Fruit fly (Drosophila melanogaster) whole organism, embryonic: ENCODE results near the gene CG7945.
A peak's percentile ranks its signal among the peaks of the same experiment; 100 is the strongest.

Source experiments
- Abd-B ChIP-seq: fragments of 200-800 bp; sonication (Bioruptor generic); optimal IDR thresholded peaks from 2 replicates; lab custom pipeline; 2018; ENCODE audit warnings: missing biosample characterization, mild to moderate bottlenecking, missing genetic modification characterization, moderate library complexity
- CG10274 ChIP-seq: fragments of 200-800 bp; sonication (Bioruptor generic); optimal IDR thresholded peaks from 3 replicates; lab custom pipeline; 2017; ENCODE audit warnings: missing biosample characterization, mild to moderate bottlenecking, missing genetic modification characterization
- CG11504 ChIP-seq: fragments of 200-800 bp; sonication (Bioruptor generic); optimal IDR thresholded peaks from 3 replicates; lab custom pipeline; 2019; ENCODE audit warnings: missing biosample characterization, mild to moderate bottlenecking, missing genetic modification characterization, moderate library complexity
- CG13624 ChIP-seq: fragments of 200-800 bp; sonication (Bioruptor generic); optimal IDR thresholded peaks from 2 replicates; lab custom pipeline; 2016; ENCODE audit warnings: missing biosample characterization, missing genetic modification characterization
- CG17186 ChIP-seq: fragments of 200-800 bp; sonication (Bioruptor generic); optimal IDR thresholded peaks from 3 replicates; lab custom pipeline; 2017; ENCODE audit warnings: missing biosample characterization, missing genetic modification reagents, missing genetic modification characterization
- CG17385 ChIP-seq: fragments of 200-800 bp; sonication (Bioruptor generic); optimal IDR thresholded peaks from 3 replicates; lab custom pipeline; 2018; ENCODE audit warnings: missing biosample characterization, mild to moderate bottlenecking, missing genetic modification characterization
- CG17829 ChIP-seq: fragments of 200-800 bp; optimal IDR thresholded peaks from 2 replicates; lab custom pipeline; 2019; ENCODE audit warnings: missing biosample characterization, mild to moderate bottlenecking, missing genetic modification characterization, moderate library complexity
- CG18262 ChIP-seq: fragments of 200-800 bp; optimal IDR thresholded peaks from 3 replicates; lab custom pipeline; 2019; ENCODE audit warnings: missing biosample characterization, mild to moderate bottlenecking, missing genetic modification characterization, moderate library complexity
- CG2875 ChIP-seq: fragments of 200-800 bp; sonication (Bioruptor generic); optimal IDR thresholded peaks from 2 replicates; lab custom pipeline; 2017; ENCODE audit warnings: missing biosample characterization, mild to moderate bottlenecking, missing genetic modification characterization, missing genetic modification reagents
- CG33213 ChIP-seq: fragments of 200-800 bp; sonication (Bioruptor generic); optimal IDR thresholded peaks from 3 replicates; lab custom pipeline; 2016; ENCODE audit warnings: missing biosample characterization, missing genetic modification characterization
- CG34422 ChIP-seq: fragments of 200-800 bp; sonication (Bioruptor generic); IDR thresholded peaks from 3 replicates; pipeline ENCODE4 v1.3.6; 2022; ENCODE audit warnings: missing biosample characterization, missing genetic modification characterization
- CG43689 ChIP-seq: fragments of 200-800 bp; sonication (Bioruptor generic); IDR thresholded peaks from 2 replicates; pipeline ENCODE4 v1.3.6; 2022; ENCODE audit warnings: missing biosample characterization, missing genetic modification characterization
- CG6765 ChIP-seq: fragments of 200-800 bp; sonication (Bioruptor generic); optimal IDR thresholded peaks from 3 replicates; lab custom pipeline; 2017; ENCODE audit warnings: missing biosample characterization, mild to moderate bottlenecking, missing genetic modification characterization
- CG6791 ChIP-seq: fragments of 200-800 bp; sonication (Bioruptor generic); IDR thresholded peaks from 3 replicates; pipeline ENCODE4 v1.3.6; 2022; ENCODE audit warnings: missing biosample characterization, missing genetic modification characterization; ENCODE audit not compliant: partially characterized antibody
- CG8765 ChIP-seq: fragments of 200-800 bp; sonication (Bioruptor generic); IDR thresholded peaks from 2 replicates; pipeline ENCODE4 v1.3.6; 2022; ENCODE audit warnings: missing biosample characterization, missing genetic modification characterization
- CG8924 ChIP-seq: fragments of 200-800 bp; optimal IDR thresholded peaks from 3 replicates; lab custom pipeline; 2019; ENCODE audit warnings: missing biosample characterization, mild to moderate bottlenecking, missing genetic modification characterization, moderate library complexity
- CTCF ChIP-seq: fragments of 200-800 bp; sonication (Bioruptor generic); optimal IDR thresholded peaks from 2 replicates; lab custom pipeline; 2017; ENCODE audit warnings: missing biosample characterization, mild to moderate bottlenecking, missing genetic modification characterization, moderate library complexity
- Dbx ChIP-seq: fragments of 200-800 bp; sonication (Bioruptor generic); IDR thresholded peaks from 3 replicates; pipeline ENCODE4 v1.3.6; 2022; ENCODE audit warnings: missing biosample characterization, missing genetic modification characterization
- E2f2 ChIP-seq: fragments of 200-800 bp; sonication (Bioruptor generic); IDR thresholded peaks from 2 replicates; pipeline ENCODE4 v1.3.6; 2022; ENCODE audit warnings: missing biosample characterization, missing genetic modification characterization
- Ets65A ChIP-seq: fragments of 200-800 bp; sonication (Bioruptor generic); peaks from one replicate; lab custom pipeline; 2016; ENCODE audit warnings: missing biosample characterization, missing genetic modification characterization
- Gug ChIP-seq: fragments of 200-800 bp; sonication (Bioruptor generic); IDR thresholded peaks from 4 replicates; pipeline ENCODE4 v1.3.6; 2022; ENCODE audit warnings: missing biosample characterization, missing genetic modification characterization
- Jarid2 ChIP-seq: fragments of 200-800 bp; sonication (Bioruptor generic); optimal IDR thresholded peaks from 3 replicates; lab custom pipeline; 2017; ENCODE audit warnings: mild to moderate bottlenecking, missing biosample characterization, missing genetic modification reagents, missing genetic modification characterization
- NC2α ChIP-seq: fragments of 200-800 bp; sonication (Bioruptor generic); optimal IDR thresholded peaks from 2 replicates; lab custom pipeline; 2016; ENCODE audit warnings: missing biosample characterization, missing genetic modification characterization
- Neu2 ChIP-seq: fragments of 200-800 bp; sonication (Bioruptor generic); optimal IDR thresholded peaks from 3 replicates; lab custom pipeline; 2016; ENCODE audit warnings: missing biosample characterization, missing genetic modification characterization, borderline replicate concordance
- Side ChIP-seq: fragments of 200-800 bp; sonication (Bioruptor generic); optimal IDR thresholded peaks from 2 replicates; lab custom pipeline; 2016; ENCODE audit warnings: missing biosample characterization, missing genetic modification characterization
- Six4 ChIP-seq: fragments of 200-800 bp; sonication (Bioruptor generic); optimal IDR thresholded peaks from 2 replicates; lab custom pipeline; 2016; ENCODE audit warnings: missing biosample characterization, missing genetic modification characterization
- Stat92E ChIP-seq, 3 experiments: fragments of >200 bp in 2 of 3; fragments of 200-800 bp in 1 of 3; sonication (Bioruptor generic) in 1 of 3; optimal IDR thresholded peaks; 2 replicates each; lab custom pipeline; 2017 to 2019; ENCODE audit warnings: missing biosample characterization in 3 of 3, missing genetic modification characterization in 3 of 3, mild to moderate bottlenecking in 1 of 3, moderate library complexity in 1 of 3
- YL-1 ChIP-seq: fragments of 200-800 bp; sonication (Bioruptor generic); optimal IDR thresholded peaks from 3 replicates; lab custom pipeline; 2017; ENCODE audit warnings: missing biosample characterization, mild to moderate bottlenecking, missing genetic modification characterization
- ash1 ChIP-seq: fragments of 200-800 bp; sonication (Bioruptor generic); optimal IDR thresholded peaks from 2 replicates; lab custom pipeline; 2018; ENCODE audit warnings: missing biosample characterization, mild to moderate bottlenecking, missing genetic modification characterization
- ato ChIP-seq: fragments of 200-800 bp; sonication (Bioruptor generic); IDR thresholded peaks from 2 replicates; pipeline ENCODE4 v1.3.6; 2022; ENCODE audit warnings: missing biosample characterization, missing genetic modification characterization; ENCODE audit not compliant: partially characterized antibody
- cas ChIP-seq: fragments of 200-800 bp; sonication (Bioruptor generic); IDR thresholded peaks from 2 replicates; pipeline ENCODE4 v1.3.6; 2022; ENCODE audit warnings: missing biosample characterization, missing genetic modification characterization
- crp ChIP-seq, 2 experiments: fragments of 200-800 bp; sonication (Bioruptor generic); optimal IDR thresholded peaks; 2 replicates in 1 of 2; 3 replicates in 1 of 2; lab custom pipeline; 2017; ENCODE audit warnings: missing biosample characterization in 2 of 2, missing genetic modification characterization in 2 of 2, mild to moderate bottlenecking in 1 of 2, moderate library complexity in 1 of 2
- emc ChIP-seq: fragments of 200-800 bp; sonication (Bioruptor generic); optimal IDR thresholded peaks from 2 replicates; lab custom pipeline; 2016; ENCODE audit warnings: missing biosample characterization, missing genetic modification characterization
- grn ChIP-seq: fragments of 200-800 bp; sonication (Bioruptor generic); optimal IDR thresholded peaks from 3 replicates; lab custom pipeline; 2017; ENCODE audit warnings: missing biosample characterization, missing genetic modification characterization
- hbn ChIP-seq: fragments of 200-800 bp; sonication (Bioruptor generic); IDR thresholded peaks from 2 replicates; pipeline ENCODE4 v1.3.6; 2022; ENCODE audit warnings: missing biosample characterization, missing genetic modification characterization; ENCODE audit not compliant: partially characterized antibody
- kay ChIP-seq: fragments of 200-800 bp; sonication (Bioruptor generic); optimal IDR thresholded peaks from 2 replicates; lab custom pipeline; 2016; ENCODE audit warnings: missing biosample characterization, missing genetic modification characterization
- lbe ChIP-seq: fragments of 200-800 bp; sonication (Bioruptor generic); optimal IDR thresholded peaks from 2 replicates; lab custom pipeline; 2016; ENCODE audit warnings: missing biosample characterization, mild to moderate bottlenecking, missing genetic modification characterization
- maf-S ChIP-seq: fragments of 200-800 bp; sonication (Bioruptor generic); optimal IDR thresholded peaks from 2 replicates; lab custom pipeline; 2016; ENCODE audit warnings: missing biosample characterization, missing genetic modification characterization
- nerfin-1 ChIP-seq: fragments of 200-800 bp; sonication (Bioruptor generic); optimal IDR thresholded peaks from 3 replicates; lab custom pipeline; 2019; ENCODE audit warnings: missing biosample characterization, mild to moderate bottlenecking, missing genetic modification characterization, moderate library complexity
- nerfin-2 ChIP-seq: fragments of 200-800 bp; sonication (Bioruptor generic); IDR thresholded peaks from 2 replicates; pipeline ENCODE4 v1.3.6; 2022; ENCODE audit warnings: missing biosample characterization, missing genetic modification characterization; ENCODE audit not compliant: partially characterized antibody
- pros ChIP-seq: fragments of 200-800 bp; sonication (Bioruptor generic); optimal IDR thresholded peaks from 3 replicates; lab custom pipeline; 2019; ENCODE audit warnings: missing biosample characterization, mild to moderate bottlenecking, missing genetic modification characterization, moderate library complexity
- rib ChIP-seq: fragments of 200-800 bp; sonication (Bioruptor generic); IDR thresholded peaks from 2 replicates; pipeline ENCODE4 v1.3.6; 2022; ENCODE audit warnings: missing biosample characterization, missing genetic modification characterization
- scrt ChIP-seq: fragments of 200-800 bp; sonication (Bioruptor generic); optimal IDR thresholded peaks from 2 replicates; lab custom pipeline; 2018; ENCODE audit warnings: missing biosample characterization, mild to moderate bottlenecking, missing genetic modification characterization, moderate library complexity
- seq ChIP-seq: fragments of 200-800 bp; sonication (Bioruptor generic); IDR thresholded peaks from 2 replicates; pipeline ENCODE4 v1.3.6; 2022; ENCODE audit warnings: missing biosample characterization, missing genetic modification characterization
- toy ChIP-seq: fragments of 200-800 bp; sonication (Bioruptor generic); IDR thresholded peaks from 2 replicates; pipeline ENCODE4 v1.3.6; 2022; ENCODE audit warnings: missing biosample characterization, missing genetic modification characterization
- trem ChIP-seq: fragments of 200-800 bp; optimal IDR thresholded peaks from 3 replicates; lab custom pipeline; 2019; ENCODE audit warnings: missing biosample characterization, mild to moderate bottlenecking, missing genetic modification characterization, moderate library complexity
- vnd ChIP-seq: fragments of 200-800 bp; sonication (Bioruptor generic); IDR thresholded peaks from 3 replicates; pipeline ENCODE4 v1.3.6; 2022; ENCODE audit warnings: missing biosample characterization, missing genetic modification characterization; ENCODE audit not compliant: partially characterized antibody
- wor ChIP-seq: fragments of 200-800 bp; sonication (Bioruptor generic); IDR thresholded peaks from 2 replicates; pipeline ENCODE4 v1.3.6; 2022; ENCODE audit warnings: missing biosample characterization, missing genetic modification characterization
- zen2 ChIP-seq: fragments of 200-800 bp; sonication (Bioruptor generic); IDR thresholded peaks from 3 replicates; pipeline ENCODE4 v1.3.6; 2022; ENCODE audit warnings: missing biosample characterization, missing genetic modification characterization; ENCODE audit not compliant: partially characterized antibody

CG7945 gene

dm6 chr3L:15553993-15554644 is 30.2 kb upstream of the CG7945 start, which contains the start of gene AGO2 (continued):
- no peak for TF ChIP-seq CG2875 (GFP tag; lab: Kevin White, UChicago)
- TF ChIP-seq CG8924 (tag; lab: Kevin White, UChicago), result peak; percentile 38
- peak in 1 of 2 experiments; percentile 26 for TF ChIP-seq crp (GFP tag; optimal IDR thresholded peaks at IDR 0.05; lab: Kevin White, UChicago)
- peak; percentile 73; the same call in 1 of the 2 replicates for TF ChIP-seq nerfin-2
- TF ChIP-seq Six4 (GFP tag; lab: Kevin White, UChicago), result peak; percentile 17
- TF ChIP-seq scrt (GFP tag; lab: Kevin White, UChicago), result peak; percentile 40
- TF ChIP-seq Ets65A (GFP tag; lab: Kevin White, UChicago), result no peak
- TF ChIP-seq Side (GFP tag; lab: Kevin White, UChicago), result peak; percentile 51
- TF ChIP-seq CG6765, result peak; percentile 24
- TF ChIP-seq emc (GFP tag; lab: Kevin White, UChicago), result no peak
- peak; percentile 70; the same call in 1 of the 3 replicates for TF ChIP-seq CG6791 (GFP tag; lab: Robert Waterston, UW)
- no peak for TF ChIP-seq CG10274 (GFP tag; lab: Kevin White, UChicago)
- TF ChIP-seq maf-S (GFP tag; lab: Kevin White, UChicago), result no peak
- no peak; the same call in 1 of the 2 replicates for TF ChIP-seq seq (GFP tag; lab: Robert Waterston, UW)
- no peak for TF ChIP-seq Gug (GFP tag; lab: Robert Waterston, UW)
- TF ChIP-seq ash1 (GFP tag; lab: Kevin White, UChicago), result no peak
- TF ChIP-seq CG8765 (GFP tag; lab: Robert Waterston, UW), result no peak
- TF ChIP-seq CG18262 (tag; lab: Kevin White, UChicago), result peak; percentile 20
- no peak for TF ChIP-seq CG17385 (GFP tag; lab: Kevin White, UChicago)
- TF ChIP-seq CG17829 (tag; lab: Kevin White, UChicago), result peak; percentile 62
- TF ChIP-seq CG13624 (GFP tag; lab: Kevin White, UChicago), result peak; percentile 92
- no peak for TF ChIP-seq pros (GFP tag; lab: Kevin White, UChicago)
- TF ChIP-seq Dbx (GFP tag; lab: Robert Waterston, UW), result 0 out of 3 replicates have a peak, but pooled peaks have one; percentile 34
- peak; percentile 66 for TF ChIP-seq trem
- peak; percentile 61 for TF ChIP-seq CTCF (GFP tag; lab: Kevin White, UChicago)
- TF ChIP-seq E2f2 (GFP tag; lab: Robert Waterston, UW), result peak; percentile 94
- peak; percentile 76; the same call in 1 of the 3 replicates for TF ChIP-seq CG34422 (GFP tag; lab: Robert Waterston, UW)
- no peak for TF ChIP-seq CG43689 (GFP tag; lab: Robert Waterston, UW)
- peak; percentile 38 for TF ChIP-seq Jarid2 (GFP tag; lab: Kevin White, UChicago)
- TF ChIP-seq nerfin-1 (tag; lab: Kevin White, UChicago), result peak; percentile 21
- peak; percentile 43 for TF ChIP-seq lbe (GFP tag; lab: Kevin White, UChicago)
- TF ChIP-seq zen2, result peak; percentile 69; the same call in 2 of the 3 replicates
- peak; percentile 62; the same call in 1 of the 3 replicates for TF ChIP-seq vnd
- peak; percentile 47 for TF ChIP-seq Neu2
- TF ChIP-seq Abd-B, result no peak
- TF ChIP-seq wor (GFP tag; lab: Robert Waterston, UW), result no peak
- no peak for TF ChIP-seq grn (GFP tag; lab: Kevin White, UChicago)
- no peak for TF ChIP-seq cas
- peak; percentile 62 for TF ChIP-seq ato (GFP tag; lab: Robert Waterston, UW)
- TF ChIP-seq CG33213 (GFP tag; lab: Kevin White, UChicago), result no peak
- peak; percentile 76 for TF ChIP-seq CG11504
- peak; percentile 92 for TF ChIP-seq YL-1 (GFP tag; lab: Kevin White, UChicago)
- peak in 1 of 3 experiments; percentile 78 for TF ChIP-seq Stat92E (GFP tag; optimal IDR thresholded peaks at IDR 0.05; lab: Kevin White, UChicago)
- no peak for TF ChIP-seq NC2α
- TF ChIP-seq CG17186 (GFP tag; lab: Kevin White, UChicago), result peak; percentile 66
- TF ChIP-seq toy (GFP tag; lab: Robert Waterston, UW), result no peak
- peak; percentile 50 for TF ChIP-seq hbn
- TF ChIP-seq kay (GFP tag; lab: Kevin White, UChicago), result peak; percentile 91
- no peak for TF ChIP-seq rib (GFP tag; lab: Robert Waterston, UW)
